Fruit fly (Drosophila melanogaster) whole organism, wandering third instar larva: ENCODE measurements around the gene Cpr76Ba.

Experiments used
- Abd-B ChIP-seq: fragments of >200 bp; optimal IDR thresholded peaks from 2 replicates; lab custom pipeline; 2017; ENCODE audit warnings: missing biosample characterization, missing genetic modification characterization
- CrebA ChIP-seq: fragments of 200-800 bp; sonication (Bioruptor generic); optimal IDR thresholded peaks from 2 replicates; lab custom pipeline; 2016; ENCODE audit warnings: missing biosample characterization, mild to moderate bottlenecking, missing genetic modification characterization, borderline replicate concordance
- Dfd ChIP-seq: fragments of >200 bp; optimal IDR thresholded peaks from 2 replicates; lab custom pipeline; 2017; ENCODE audit warnings: missing biosample characterization, missing genetic modification characterization
- GATAd ChIP-seq: sonication (Bioruptor generic); optimal IDR thresholded peaks from 2 replicates; lab custom pipeline; 2016; ENCODE audit warnings: missing biosample characterization, missing genetic modification characterization
- HLH106 ChIP-seq: fragments of 200-800 bp; optimal IDR thresholded peaks from 3 replicates; lab custom pipeline; 2019; ENCODE audit warnings: missing biosample characterization, mild to moderate bottlenecking, missing genetic modification characterization, moderate library complexity
- Hr78 ChIP-seq: fragments of >200 bp; optimal IDR thresholded peaks from 2 replicates; lab custom pipeline; 2017; ENCODE audit warnings: missing biosample characterization, missing genetic modification characterization
- Hr83 ChIP-seq: fragments of 200-300 bp; sonication (Bioruptor generic); optimal IDR thresholded peaks from 2 replicates; lab custom pipeline; 2016; ENCODE audit warnings: missing biosample characterization, mild to moderate bottlenecking, missing genetic modification characterization, moderate library complexity; ENCODE audit not compliant: poor library complexity, severe bottlenecking
- Myc ChIP-seq: fragments of >200 bp; optimal IDR thresholded peaks from 2 replicates; lab custom pipeline; 2017
- N ChIP-seq: fragments of >200 bp; optimal IDR thresholded peaks from 2 replicates; lab custom pipeline; 2018; ENCODE audit warnings: missing biosample characterization, missing external identifiers, missing genetic modification characterization
- OdsH ChIP-seq: fragments of 200-800 bp; sonication (Bioruptor generic); optimal IDR thresholded peaks from 2 replicates; lab custom pipeline; 2016; ENCODE audit warnings: missing biosample characterization, mild to moderate bottlenecking, missing genetic modification characterization
- Rel ChIP-seq, 2 experiments: fragments of 200-800 bp; sonication (Bioruptor generic) in 1 of 2; optimal IDR thresholded peaks; 2 replicates in 1 of 2; 3 replicates in 1 of 2; lab custom pipeline; 2016 to 2019; ENCODE audit warnings: mild to moderate bottlenecking in 2 of 2, missing biosample characterization in 2 of 2, missing genetic modification characterization in 2 of 2, moderate library complexity in 1 of 2
- Sp1 ChIP-seq: fragments of 200-800 bp; sonication (Bioruptor generic); optimal IDR thresholded peaks from 3 replicates; lab custom pipeline; 2019; ENCODE audit warnings: missing biosample characterization, mild to moderate bottlenecking, missing genetic modification characterization, moderate library complexity
- Vsx2 ChIP-seq: fragments of 200-300, 225-300 bp; sonication (Bioruptor generic); optimal IDR thresholded peaks from 2 replicates; lab custom pipeline; 2018; ENCODE audit warnings: missing biosample characterization, missing genetic modification characterization; ENCODE audit not compliant: partially characterized antibody
- br ChIP-seq: fragments of 200-800 bp; sonication (Bioruptor generic); optimal IDR thresholded peaks from 2 replicates; lab custom pipeline; 2016; ENCODE audit warnings: missing biosample characterization, missing genetic modification characterization
- brk ChIP-seq: fragments of 200-800 bp; sonication (Bioruptor generic); optimal IDR thresholded peaks from 2 replicates; lab custom pipeline; 2016; ENCODE audit warnings: missing biosample characterization, mild to moderate bottlenecking, missing genetic modification characterization
- dl ChIP-seq, 2 experiments: fragments of 175-275, 200-275 bp in 1 of 2; fragments of 200-275 bp in 1 of 2; sonication (Bioruptor generic); optimal IDR thresholded peaks; lab custom pipeline; 2018; ENCODE audit warnings: mild to moderate bottlenecking in 2 of 2, missing biosample characterization in 2 of 2, missing genetic modification characterization in 2 of 2, moderate library complexity in 2 of 2; ENCODE audit not compliant: partially characterized antibody in 2 of 2, insufficient read depth in 1 of 2
- dmrt93B ChIP-seq: fragments of 200-800 bp; sonication (Bioruptor generic); optimal IDR thresholded peaks from 2 replicates; lab custom pipeline; 2018; ENCODE audit warnings: missing biosample characterization, mild to moderate bottlenecking, missing genetic modification characterization
- dsf ChIP-seq: sonication (Bioruptor generic); optimal IDR thresholded peaks from 2 replicates; lab custom pipeline; 2016; ENCODE audit warnings: missing biosample characterization, missing genetic modification characterization, borderline replicate concordance
- foxo ChIP-seq, 2 experiments: fragments of 200-800 bp; sonication (Bioruptor generic); optimal IDR thresholded peaks; 2 replicates in 1 of 2; 3 replicates in 1 of 2; lab custom pipeline; 2016 to 2017; ENCODE audit warnings: missing biosample characterization in 2 of 2, missing genetic modification characterization in 2 of 2
- fru ChIP-seq: fragments of 200-800 bp; sonication (Bioruptor generic); optimal IDR thresholded peaks from 3 replicates; lab custom pipeline; 2016; ENCODE audit warnings: missing biosample characterization, mild to moderate bottlenecking, missing genetic modification characterization
- h ChIP-seq: fragments of 200-800 bp; sonication (Bioruptor generic); optimal IDR thresholded peaks from 3 replicates; lab custom pipeline; 2016; ENCODE audit warnings: missing biosample characterization, mild to moderate bottlenecking, missing genetic modification characterization
- lola ChIP-seq: fragments of >200 bp; optimal IDR thresholded peaks from 2 replicates; lab custom pipeline; 2017; ENCODE audit warnings: missing biosample characterization, missing genetic modification characterization
- psq ChIP-seq: fragments of 200-800 bp; sonication (Bioruptor generic); optimal IDR thresholded peaks from 3 replicates; lab custom pipeline; 2017; ENCODE audit warnings: missing biosample characterization, mild to moderate bottlenecking, missing genetic modification characterization, moderate library complexity
- rgr ChIP-seq: fragments of 200-800 bp; sonication (Bioruptor generic); optimal IDR thresholded peaks from 3 replicates; lab custom pipeline; 2016; ENCODE audit warnings: missing biosample characterization, mild to moderate bottlenecking, missing genetic modification characterization
- sage ChIP-seq: fragments of 200-800 bp; sonication (Bioruptor generic); optimal IDR thresholded peaks from 2 replicates; lab custom pipeline; 2016; ENCODE audit warnings: missing biosample characterization, mild to moderate bottlenecking, missing genetic modification characterization
- sv ChIP-seq: fragments of 200-800 bp; sonication (Bioruptor generic); optimal IDR thresholded peaks from 3 replicates; lab custom pipeline; 2016; ENCODE audit warnings: missing biosample characterization, missing genetic modification characterization
- tai ChIP-seq: sonication (Bioruptor generic); optimal IDR thresholded peaks from 2 replicates; lab custom pipeline; 2016; ENCODE audit warnings: missing biosample characterization, missing genetic modification characterization
- usp ChIP-seq: fragments of >200 bp; optimal IDR thresholded peaks from 2 replicates; lab custom pipeline; 2017; ENCODE audit warnings: missing biosample characterization, missing genetic modification characterization
- woc ChIP-seq: sonication (Bioruptor generic); optimal IDR thresholded peaks from 2 replicates; lab custom pipeline; 2016; ENCODE audit warnings: missing biosample characterization, mild to moderate bottlenecking, missing genetic modification characterization

Cpr76Ba gene

DNA sequence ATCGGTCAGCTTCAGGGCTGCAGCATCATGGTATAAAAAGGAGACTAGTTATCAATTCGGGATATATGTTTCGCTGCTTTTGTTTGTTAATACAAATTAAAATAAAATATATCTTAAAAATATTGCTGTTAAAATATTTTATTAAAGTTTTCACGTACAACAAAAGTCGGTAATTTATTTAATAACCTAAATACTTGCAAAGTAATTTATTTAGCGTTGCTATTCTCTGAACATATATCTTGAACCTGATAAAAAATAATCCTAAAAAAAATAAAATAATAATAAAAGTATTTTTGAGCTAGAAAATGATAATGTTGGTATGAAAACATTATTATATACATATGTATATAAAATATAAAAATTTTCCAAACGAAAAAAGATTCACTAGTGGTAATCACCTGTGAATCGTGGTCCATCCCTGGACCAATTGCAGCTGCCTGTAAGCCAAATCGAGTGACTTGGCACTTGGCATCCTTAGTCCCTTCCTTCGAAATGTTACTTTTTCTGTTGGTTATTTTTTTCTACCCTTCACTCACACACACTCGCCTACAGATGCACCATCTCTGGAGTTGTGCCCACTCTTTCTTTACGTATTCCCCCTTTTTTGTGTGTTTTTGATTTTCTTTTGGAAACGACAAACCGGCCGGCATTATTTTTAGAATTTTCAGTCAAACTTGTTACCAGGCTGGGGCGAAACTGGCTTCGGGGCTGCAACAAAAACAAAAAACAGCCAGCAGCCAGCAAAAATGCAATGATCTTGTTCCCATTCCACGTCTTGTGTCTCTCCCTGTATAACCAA is 39.3 kb upstream of the Cpr76Ba start:
- peak; percentile 30 for TF ChIP-seq rgr (GFP tag; lab: Kevin White, UChicago)
- no peak for TF ChIP-seq dl (GFP tag; optimal IDR thresholded peaks at IDR 0.05; lab: Kevin White, UChicago; ENCODE audit: insufficient read depth in 1 of 2, partially characterized antibody in 2 of 2)
- no peak for TF ChIP-seq brk (GFP tag; lab: Kevin White, UChicago)
- TF ChIP-seq Rel (GFP tag; optimal IDR thresholded peaks at IDR 0.05; lab: Kevin White, UChicago), result peak; percentile 34
- peak; percentile 67 for TF ChIP-seq Rel (tag; optimal IDR thresholded peaks at IDR 0.05; lab: Kevin White, UChicago)
- peak; percentile 6 for TF ChIP-seq woc (GFP tag; lab: Kevin White, UChicago)
- peak; percentile 19 for TF ChIP-seq tai
- peak in 1 of 2 experiments; percentile 74 for TF ChIP-seq foxo (GFP tag; optimal IDR thresholded peaks at IDR 0.05; lab: Kevin White, UChicago)
- TF ChIP-seq dmrt93B, result peak; percentile 67
- no peak for TF ChIP-seq usp (GFP tag; lab: Kevin White, UChicago)
- TF ChIP-seq Sp1, result peak; percentile 88
- no peak for TF ChIP-seq GATAd
- peak; percentile 58 for TF ChIP-seq psq (GFP tag; lab: Kevin White, UChicago)
- TF ChIP-seq CrebA (GFP tag; lab: Kevin White, UChicago), result peak; percentile 59
- TF ChIP-seq OdsH, result peak; percentile 51
- peak; percentile 82 for TF ChIP-seq HLH106
- no peak for TF ChIP-seq Vsx2 (GFP tag; lab: Kevin White, UChicago)

DNA sequence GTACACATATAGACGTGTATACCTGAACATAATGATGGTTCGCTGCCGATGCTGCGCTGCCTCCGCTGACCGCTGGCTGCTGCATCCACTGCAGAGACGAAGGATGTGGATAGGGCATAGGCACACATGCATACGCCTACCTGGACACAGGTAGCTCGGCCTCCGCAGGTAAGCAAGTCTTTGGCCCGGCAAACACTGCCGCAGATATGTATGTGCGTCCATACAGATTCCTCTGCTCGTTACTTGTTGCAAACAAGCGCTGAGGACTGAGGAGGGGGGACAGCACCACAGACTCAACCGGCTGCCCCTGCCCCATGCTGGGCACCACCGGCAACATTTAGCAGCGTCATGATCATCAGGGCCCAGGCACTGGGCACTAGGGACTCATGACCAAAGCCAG is 38.6 kb upstream of the Cpr76Ba start:
- TF ChIP-seq woc (GFP tag; lab: Kevin White, UChicago) (peak; percentile 44), CrebA (GFP tag; lab: Kevin White, UChicago) (peak; percentile 25), Rel (GFP tag; optimal IDR thresholded peaks at IDR 0.05; lab: Kevin White, UChicago) (peak; percentile 12), Rel (tag; optimal IDR thresholded peaks at IDR 0.05; lab: Kevin White, UChicago) (peak; percentile 3), Vsx2 (GFP tag; lab: Kevin White, UChicago) (peak; percentile 7), fru (GFP tag; lab: Kevin White, UChicago) (peak; percentile 87), lola (GFP tag; lab: Kevin White, UChicago) (no peak)

DNA sequence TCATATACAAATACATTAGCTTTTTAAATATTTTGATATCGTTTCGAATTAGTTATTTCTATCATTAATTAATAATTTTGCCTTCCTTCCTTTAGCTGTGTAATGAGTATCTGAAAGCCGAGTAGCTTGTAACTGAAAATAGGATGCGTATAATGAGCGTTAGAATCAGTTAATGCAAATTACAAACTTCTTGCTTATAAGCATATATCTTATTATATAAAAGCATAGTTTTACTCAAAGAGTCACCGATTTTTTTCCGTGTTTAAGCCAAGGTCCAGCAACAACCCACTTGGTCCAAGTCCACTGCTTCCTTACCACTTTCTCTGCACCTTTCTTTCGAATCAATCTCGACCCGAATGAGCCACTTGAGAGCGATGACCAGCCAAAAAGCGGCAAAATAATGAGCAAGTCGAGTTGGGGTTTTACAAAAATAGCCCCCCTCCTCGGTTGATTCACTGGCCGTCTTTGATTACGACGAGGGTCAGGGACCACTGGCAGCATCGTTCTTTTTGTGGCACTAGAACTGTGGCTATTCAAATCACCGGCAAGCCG is 37.9 kb upstream of the Cpr76Ba start:
- TF ChIP-seq Dfd (GFP tag; lab: Kevin White, UChicago), result no peak
- TF ChIP-seq HLH106, result no peak
- TF ChIP-seq br (GFP tag; lab: Kevin White, UChicago), result no peak
- TF ChIP-seq fru (GFP tag; lab: Kevin White, UChicago), result no peak
- TF ChIP-seq CrebA (GFP tag; lab: Kevin White, UChicago), result no peak
- TF ChIP-seq Rel (GFP tag; optimal IDR thresholded peaks at IDR 0.05; lab: Kevin White, UChicago), result no peak
- peak; percentile 31 for TF ChIP-seq Rel (tag; optimal IDR thresholded peaks at IDR 0.05; lab: Kevin White, UChicago)
- TF ChIP-seq foxo (GFP tag; optimal IDR thresholded peaks at IDR 0.05; lab: Kevin White, UChicago), result peak in 1 of 2 experiments; percentile 17
- no peak for TF ChIP-seq dsf (GFP tag; lab: Kevin White, UChicago)
- no peak for TF ChIP-seq Abd-B (GFP tag; lab: Kevin White, UChicago)
- no peak for TF ChIP-seq N
- TF ChIP-seq OdsH, result no peak
- no peak for TF ChIP-seq GATAd
- TF ChIP-seq, all 38 proteins: peak for 2

DNA sequence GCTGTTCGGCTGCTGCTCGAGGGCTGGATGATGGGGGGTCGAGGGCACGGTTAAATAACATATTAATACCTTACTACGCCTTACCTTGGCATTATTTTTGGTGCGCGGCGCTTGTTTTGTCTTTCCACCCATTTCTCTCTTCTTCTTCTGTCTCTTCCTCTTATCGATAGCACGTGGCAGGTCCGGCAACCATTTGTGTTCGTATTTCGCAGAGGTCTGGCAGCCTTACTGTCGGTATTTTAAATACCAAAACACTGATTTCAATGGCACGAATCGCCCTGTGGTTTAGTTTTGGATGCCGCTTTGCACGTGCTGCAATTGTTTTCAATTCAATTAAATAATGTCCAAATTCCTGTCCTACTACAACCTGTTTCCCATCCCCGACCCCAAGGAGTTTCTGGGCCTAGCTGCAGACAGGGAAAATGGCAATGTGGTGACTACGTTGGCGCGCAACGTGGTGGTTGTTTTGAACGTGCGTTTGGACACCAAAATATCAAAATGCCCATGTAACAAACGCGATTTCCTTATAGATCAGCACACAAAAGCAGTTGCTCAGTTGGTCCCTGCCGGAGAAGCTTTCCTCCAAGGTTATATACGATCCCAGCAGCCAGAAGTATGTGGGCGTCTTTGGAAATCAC is 34.1 kb upstream of the Cpr76Ba start, which contains the start of the genes Ltn1 and CG9300:
TSS of gene Ltn1 (minus strand) at position 155 of the 638 bp plus-strand sequence.
TSS of gene CG9300 (plus strand) at position 285 of the 638 bp plus-strand sequence.
- TF ChIP-seq sv (no peak), Hr83 (peak; percentile 9), Rel (GFP tag; optimal IDR thresholded peaks at IDR 0.05; lab: Kevin White, UChicago) (no peak), Rel (tag; optimal IDR thresholded peaks at IDR 0.05; lab: Kevin White, UChicago) (no peak), rgr (GFP tag; lab: Kevin White, UChicago) (no peak), h (GFP tag; lab: Kevin White, UChicago) (no peak), usp (GFP tag; lab: Kevin White, UChicago) (no peak), sage (GFP tag; lab: Kevin White, UChicago) (no peak), Myc (peak; percentile 43), Abd-B (GFP tag; lab: Kevin White, UChicago) (no peak), dmrt93B (no peak), psq (GFP tag; lab: Kevin White, UChicago) (no peak), Hr78 (GFP tag; lab: Kevin White, UChicago) (no peak), woc (GFP tag; lab: Kevin White, UChicago) (no peak)
